Fruit fly (Drosophila melanogaster) whole organism, embryonic: ENCODE measurements around the gene CG12020.

ENCODE experiments used
- Bdp1 ChIP-seq: fragments of 200-800 bp; sonication (Bioruptor generic); optimal IDR thresholded peaks from 3 replicates; lab custom pipeline; 2016; ENCODE audit warnings: missing biosample characterization, missing genetic modification characterization
- Blimp-1 ChIP-seq: fragments of 200-800 bp; sonication (Bioruptor generic); optimal IDR thresholded peaks from 3 replicates; lab custom pipeline; 2018; ENCODE audit warnings: missing biosample characterization, missing genetic modification characterization, mild to moderate bottlenecking, moderate library complexity, missing genetic modification reagents
- BtbVII ChIP-seq: fragments of 200-800 bp; sonication (Bioruptor generic); optimal IDR thresholded peaks from 3 replicates; lab custom pipeline; 2017; ENCODE audit warnings: missing biosample characterization, mild to moderate bottlenecking, missing genetic modification characterization
- CG10147 ChIP-seq: fragments of 200-800 bp; sonication (Bioruptor generic); optimal IDR thresholded peaks from 2 replicates; lab custom pipeline; 2019; ENCODE audit warnings: missing biosample characterization, mild to moderate bottlenecking, missing genetic modification characterization, moderate library complexity
- CG10209 ChIP-seq: fragments of 200-800 bp; sonication (Bioruptor generic); optimal IDR thresholded peaks from 3 replicates; lab custom pipeline; 2017; ENCODE audit warnings: missing biosample characterization, mild to moderate bottlenecking, missing genetic modification characterization, missing genetic modification reagents
- CG10267 ChIP-seq: fragments of 200-800 bp; sonication (Bioruptor generic); optimal IDR thresholded peaks from 2 replicates; lab custom pipeline; 2018; ENCODE audit warnings: missing biosample characterization, mild to moderate bottlenecking, missing genetic modification characterization, moderate library complexity
- CG10462 ChIP-seq: fragments of 200-800 bp; sonication (Bioruptor generic); optimal IDR thresholded peaks from 2 replicates; lab custom pipeline; 2016; ENCODE audit warnings: missing biosample characterization, missing genetic modification characterization
- CG11247 ChIP-seq: fragments of 200-800 bp; sonication (Bioruptor generic); IDR thresholded peaks from 2 replicates; pipeline ENCODE4 v1.3.6; 2022; ENCODE audit warnings: missing biosample characterization, missing genetic modification characterization
- CG12104 ChIP-seq: fragments of 200-800 bp; sonication (Bioruptor generic); optimal IDR thresholded peaks from 3 replicates; lab custom pipeline; 2016; ENCODE audit warnings: missing biosample characterization, missing genetic modification characterization
- CG13287 ChIP-seq: fragments of 200-800 bp; sonication (Bioruptor generic); IDR thresholded peaks from 2 replicates; pipeline ENCODE4 v1.3.6; 2022; ENCODE audit warnings: missing biosample characterization, missing genetic modification characterization; ENCODE audit not compliant: partially characterized antibody
- CG13894 ChIP-seq: fragments of 200-800 bp; sonication (Bioruptor generic); optimal IDR thresholded peaks from 3 replicates; lab custom pipeline; 2018; ENCODE audit warnings: missing biosample characterization, mild to moderate bottlenecking, missing genetic modification characterization, moderate library complexity
- CG14667 ChIP-seq: fragments of 200-800 bp; sonication (Bioruptor generic); IDR thresholded peaks from 2 replicates; pipeline ENCODE4 v1.3.6; 2022; ENCODE audit warnings: missing biosample characterization, missing genetic modification characterization
- CG1647 ChIP-seq: fragments of 200-800 bp; sonication (Bioruptor generic); optimal IDR thresholded peaks from 3 replicates; lab custom pipeline; 2016; ENCODE audit warnings: missing biosample characterization, missing genetic modification characterization
- CG18599 ChIP-seq: fragments of 200-800 bp; sonication (Bioruptor generic); optimal IDR thresholded peaks from 3 replicates; lab custom pipeline; 2017; ENCODE audit warnings: missing biosample characterization, missing genetic modification characterization, mild to moderate bottlenecking, moderate library complexity, missing genetic modification reagents
- CG31441 ChIP-seq: fragments of 200-800 bp; sonication (Bioruptor generic); IDR thresholded peaks from 2 replicates; pipeline ENCODE4 v1.3.6; 2022; ENCODE audit warnings: missing biosample characterization, missing genetic modification characterization
- CG32532 ChIP-seq: fragments of 200-800 bp; sonication (Bioruptor generic); IDR thresholded peaks from 2 replicates; pipeline ENCODE4 v1.3.6; 2022; ENCODE audit warnings: missing biosample characterization, missing genetic modification characterization
- CG32772 ChIP-seq: fragments of 200-800 bp; sonication (Bioruptor generic); IDR thresholded peaks from 2 replicates; pipeline ENCODE4 v1.3.6; 2022; ENCODE audit warnings: missing biosample characterization, missing genetic modification characterization
- CG3281 ChIP-seq: fragments of 200-800 bp; sonication (Bioruptor generic); optimal IDR thresholded peaks from 3 replicates; lab custom pipeline; 2017; ENCODE audit warnings: missing biosample characterization, mild to moderate bottlenecking, missing genetic modification characterization
- CG33213 ChIP-seq: fragments of 200-800 bp; sonication (Bioruptor generic); optimal IDR thresholded peaks from 3 replicates; lab custom pipeline; 2016; ENCODE audit warnings: missing biosample characterization, missing genetic modification characterization
- CG4730 ChIP-seq: fragments of 200-800 bp; sonication (Bioruptor generic); IDR thresholded peaks from 2 replicates; pipeline ENCODE4 v1.3.6; 2022; ENCODE audit warnings: missing biosample characterization, missing genetic modification characterization
- CG5953 ChIP-seq: fragments of 200-800 bp; sonication (Bioruptor generic); IDR thresholded peaks from 2 replicates; pipeline ENCODE4 v1.3.6; 2022; ENCODE audit warnings: missing biosample characterization, missing genetic modification characterization
- CG7745 ChIP-seq: fragments of 200-800 bp; sonication (Bioruptor generic); optimal IDR thresholded peaks from 2 replicates; lab custom pipeline; 2018; ENCODE audit warnings: missing biosample characterization, mild to moderate bottlenecking, missing genetic modification characterization, moderate library complexity
- CG7839 ChIP-seq: fragments of 200-800 bp; sonication (Bioruptor generic); optimal IDR thresholded peaks from 3 replicates; lab custom pipeline; 2018; ENCODE audit warnings: missing biosample characterization, mild to moderate bottlenecking, missing genetic modification characterization, moderate library complexity
- CG7987 ChIP-seq: fragments of 200-800 bp; sonication (Bioruptor generic); optimal IDR thresholded peaks from 2 replicates; lab custom pipeline; 2018; ENCODE audit warnings: missing biosample characterization, mild to moderate bottlenecking, missing genetic modification characterization, moderate library complexity
- CG8924 ChIP-seq: fragments of 200-800 bp; optimal IDR thresholded peaks from 3 replicates; lab custom pipeline; 2019; ENCODE audit warnings: missing biosample characterization, mild to moderate bottlenecking, missing genetic modification characterization, moderate library complexity
- Chrac-16 ChIP-seq: fragments of 200-800 bp; sonication (Bioruptor generic); optimal IDR thresholded peaks from 3 replicates; lab custom pipeline; 2016; ENCODE audit warnings: missing biosample characterization, missing genetic modification characterization
- CkIIα-i1 ChIP-seq: fragments of 200-800 bp; sonication (Bioruptor generic); IDR thresholded peaks from 2 replicates; pipeline ENCODE4 v1.3.6; 2022; ENCODE audit warnings: missing biosample characterization, missing genetic modification characterization
- Elba2 ChIP-seq: fragments of 200-800 bp; sonication (Bioruptor generic); optimal IDR thresholded peaks from 3 replicates; lab custom pipeline; 2016; ENCODE audit warnings: missing biosample characterization, missing genetic modification characterization
- Ets65A ChIP-seq: fragments of 200-800 bp; sonication (Bioruptor generic); peaks from one replicate; lab custom pipeline; 2016; ENCODE audit warnings: missing biosample characterization, missing genetic modification characterization
- HmgZ ChIP-seq: fragments of 200-800 bp; sonication (Bioruptor generic); optimal IDR thresholded peaks from 2 replicates; lab custom pipeline; 2018; ENCODE audit warnings: missing biosample characterization, mild to moderate bottlenecking, missing genetic modification characterization
- MBD-R2 ChIP-seq: fragments of 200-800 bp; sonication (Bioruptor generic); IDR thresholded peaks from 2 replicates; pipeline ENCODE4 v1.3.6; 2022; ENCODE audit warnings: missing biosample characterization, missing genetic modification characterization
- Mad ChIP-seq: fragments of 200-800 bp; sonication (Bioruptor generic); optimal IDR thresholded peaks from 2 replicates; lab custom pipeline; 2016; ENCODE audit warnings: missing biosample characterization, missing genetic modification characterization
- Nf-YA ChIP-seq: fragments of 200-800 bp; sonication (Bioruptor generic); IDR thresholded peaks from 2 replicates; pipeline ENCODE4 v1.3.6; 2022; ENCODE audit warnings: missing biosample characterization, missing genetic modification characterization
- Poxn ChIP-seq: fragments of 200-800 bp; sonication (Bioruptor generic); IDR thresholded peaks from 2 replicates; pipeline ENCODE4 v1.3.6; 2022; ENCODE audit warnings: missing biosample characterization, missing genetic modification characterization
- Tbp ChIP-seq: fragments of >200 bp; optimal IDR thresholded peaks from 2 replicates; lab custom pipeline; 2018; ENCODE audit warnings: missing biosample characterization, missing genetic modification characterization
- ase ChIP-seq: fragments of 200-800 bp; sonication (Bioruptor generic); IDR thresholded peaks from 3 replicates; pipeline ENCODE4 v1.3.6; 2022; ENCODE audit warnings: missing biosample characterization, missing genetic modification characterization
- bigmax ChIP-seq: fragments of 200-800 bp; sonication (Bioruptor generic); optimal IDR thresholded peaks from 2 replicates; lab custom pipeline; 2018; ENCODE audit warnings: missing biosample characterization, mild to moderate bottlenecking, missing genetic modification characterization
- ci ChIP-seq: fragments of 200-800 bp; sonication (Bioruptor generic); IDR thresholded peaks from 3 replicates; pipeline ENCODE4 v1.3.6; 2022; ENCODE audit warnings: missing biosample characterization, missing genetic modification characterization
- danr ChIP-seq: fragments of 200-800 bp; sonication (Bioruptor generic); IDR thresholded peaks from 2 replicates; pipeline ENCODE4 v1.3.6; 2022; ENCODE audit warnings: missing biosample characterization, missing genetic modification characterization
- disco-r ChIP-seq: fragments of 200-800 bp; sonication (Bioruptor generic); optimal IDR thresholded peaks from 2 replicates; lab custom pipeline; 2016; ENCODE audit warnings: missing biosample characterization, missing genetic modification characterization
- emc ChIP-seq: fragments of 200-800 bp; sonication (Bioruptor generic); optimal IDR thresholded peaks from 2 replicates; lab custom pipeline; 2016; ENCODE audit warnings: missing biosample characterization, missing genetic modification characterization
- gcm ChIP-seq: fragments of 200-800 bp; sonication (Bioruptor generic); optimal IDR thresholded peaks from 2 replicates; lab custom pipeline; 2019; ENCODE audit warnings: missing biosample characterization, mild to moderate bottlenecking, missing genetic modification characterization, moderate library complexity
- gt ChIP-seq: fragments of 200-800 bp; sonication (Bioruptor generic); IDR thresholded peaks from 2 replicates; pipeline ENCODE4 v1.3.6; 2022; ENCODE audit warnings: missing biosample characterization, missing genetic modification characterization
- kay ChIP-seq: fragments of 200-800 bp; sonication (Bioruptor generic); optimal IDR thresholded peaks from 2 replicates; lab custom pipeline; 2016; ENCODE audit warnings: missing biosample characterization, missing genetic modification characterization
- nerfin-2 ChIP-seq: fragments of 200-800 bp; sonication (Bioruptor generic); IDR thresholded peaks from 2 replicates; pipeline ENCODE4 v1.3.6; 2022; ENCODE audit warnings: missing biosample characterization, missing genetic modification characterization; ENCODE audit not compliant: partially characterized antibody
- pfk ChIP-seq: fragments of 200-800 bp; sonication (Bioruptor generic); optimal IDR thresholded peaks from 2 replicates; lab custom pipeline; 2018; ENCODE audit warnings: missing biosample characterization, mild to moderate bottlenecking, missing genetic modification characterization, moderate library complexity
- pho ChIP-seq: fragments of 200-800 bp; sonication (Bioruptor generic); optimal IDR thresholded peaks from 2 replicates; lab custom pipeline; 2016; ENCODE audit warnings: missing biosample characterization, missing genetic modification characterization
- seq ChIP-seq: fragments of 200-800 bp; sonication (Bioruptor generic); IDR thresholded peaks from 2 replicates; pipeline ENCODE4 v1.3.6; 2022; ENCODE audit warnings: missing biosample characterization, missing genetic modification characterization
- sna ChIP-seq: fragments of 200-800 bp; sonication (Bioruptor generic); IDR thresholded peaks from 2 replicates; pipeline ENCODE4 v1.3.6; 2022; ENCODE audit warnings: missing biosample characterization, missing genetic modification characterization; ENCODE audit not compliant: partially characterized antibody
- sr ChIP-seq: fragments of 200-800 bp; sonication (Bioruptor generic); IDR thresholded peaks from 3 replicates; pipeline ENCODE4 v1.3.6; 2022; ENCODE audit warnings: missing biosample characterization, missing genetic modification characterization
- unc-4 ChIP-seq: fragments of 200-800 bp; sonication (Bioruptor generic); IDR thresholded peaks from 2 replicates; pipeline ENCODE4 v1.3.6; 2022; ENCODE audit warnings: missing biosample characterization, missing genetic modification characterization; ENCODE audit not compliant: partially characterized antibody

The CG12020 gene

dm6 chr3L:1808631-1809030 lies 11.5 kb downstream of the CG12020 start (continued):
- TF ChIP-seq CG14667 (GFP tag; lab: Robert Waterston, UW): peak; percentile 88
- TF ChIP-seq disco-r (GFP tag; lab: Kevin White, UChicago): peak; percentile 80
- peak; percentile 94 for TF ChIP-seq ci
- peak; percentile 75 for TF ChIP-seq CkIIα-i1 (GFP tag; lab: Robert Waterston, UW)
- peak; percentile 81 for TF ChIP-seq CG7987 (GFP tag; lab: Kevin White, UChicago)
- TF ChIP-seq pfk: no peak
- peak; percentile 52 for TF ChIP-seq emc (GFP tag; lab: Kevin White, UChicago)
- TF ChIP-seq Blimp-1: peak; percentile 83
- peak; percentile 78; the same call in 1 of the 2 replicates for TF ChIP-seq MBD-R2 (GFP tag; lab: Robert Waterston, UW)
- TF ChIP-seq CG12104 (GFP tag; lab: Kevin White, UChicago): peak; percentile 64
- peak; percentile 86 for TF ChIP-seq CG10209 (GFP tag; lab: Kevin White, UChicago)
- peak; percentile 83 for TF ChIP-seq Nf-YA (GFP tag; lab: Robert Waterston, UW)
- TF ChIP-seq seq (GFP tag; lab: Robert Waterston, UW): peak; percentile 91
- TF ChIP-seq kay (GFP tag; lab: Kevin White, UChicago): peak; percentile 78
- TF ChIP-seq CG10267 (tag; lab: Kevin White, UChicago): peak; percentile 77
- TF ChIP-seq pho (GFP tag; lab: Kevin White, UChicago): peak; percentile 85
- peak; percentile 73 for TF ChIP-seq Bdp1 (GFP tag; lab: Kevin White, UChicago)
- TF ChIP-seq CG32532 (GFP tag; lab: Robert Waterston, UW): peak; percentile 93
- peak; percentile 78 for TF ChIP-seq gcm
- peak; percentile 87 for TF ChIP-seq Chrac-16 (GFP tag; lab: Kevin White, UChicago)
- peak; percentile 86; the same call in 2 of the 3 replicates for TF ChIP-seq ase (GFP tag; lab: Robert Waterston, UW)
- peak; percentile 93 for TF ChIP-seq CG7839
- TF ChIP-seq sna (GFP tag; lab: Robert Waterston, UW): no peak
- peak; percentile 53 for TF ChIP-seq Poxn (GFP tag; lab: Robert Waterston, UW)
- peak; percentile 84 for TF ChIP-seq CG3281
- peak; percentile 90 for TF ChIP-seq CG11247 (GFP tag; lab: Robert Waterston, UW)
- peak; percentile 81 for TF ChIP-seq BtbVII (GFP tag; lab: Kevin White, UChicago)
- peak; percentile 96 for TF ChIP-seq Ets65A
- TF ChIP-seq Mad: peak; percentile 76
- peak; percentile 89 for TF ChIP-seq CG1647 (GFP tag; lab: Kevin White, UChicago)
- TF ChIP-seq CG13287 (GFP tag; lab: Robert Waterston, UW): no peak
- TF ChIP-seq CG4730: peak; percentile 92
- TF ChIP-seq CG31441 (GFP tag; lab: Robert Waterston, UW): peak; percentile 88
- TF ChIP-seq unc-4 (GFP tag; lab: Robert Waterston, UW): no peak
- TF ChIP-seq sr: peak; percentile 82
- TF ChIP-seq CG32772: peak; percentile 83
- TF ChIP-seq CG8924 (tag; lab: Kevin White, UChicago): peak; percentile 90
- TF ChIP-seq Tbp: no peak
- TF ChIP-seq CG33213 (GFP tag; lab: Kevin White, UChicago): peak; percentile 87
- peak; percentile 87 for TF ChIP-seq HmgZ
- TF ChIP-seq bigmax (GFP tag; lab: Kevin White, UChicago): peak; percentile 2
- TF ChIP-seq CG13894: peak; percentile 85
- no peak for TF ChIP-seq CG18599 (GFP tag; lab: Kevin White, UChicago)
- TF ChIP-seq Elba2 (GFP tag; lab: Kevin White, UChicago): no peak
- peak; percentile 85 for TF ChIP-seq danr (GFP tag; lab: Robert Waterston, UW)
- peak; percentile 64 for TF ChIP-seq gt (GFP tag; lab: Robert Waterston, UW)
- TF ChIP-seq CG7745 (tag; lab: Kevin White, UChicago): no peak
- no peak for TF ChIP-seq nerfin-2 (GFP tag; lab: Robert Waterston, UW)
- TF ChIP-seq CG5953 (GFP tag; lab: Robert Waterston, UW): peak; percentile 83
- TF ChIP-seq CG10462 (GFP tag; lab: Kevin White, UChicago): peak; percentile 75
- peak; percentile 71 for TF ChIP-seq CG10147 (GFP tag; lab: Kevin White, UChicago)
- TF ChIP-seq, all 482 proteins: peak for 391
